Fruit fly (Drosophila melanogaster) whole organism, embryonic: ENCODE results near the gene CG4650.

Source experiments
- CG3995 ChIP-seq: fragments of 200-800 bp; sonication (Bioruptor generic); optimal IDR thresholded peaks from 3 replicates; lab custom pipeline; 2016; ENCODE audit warnings: missing biosample characterization, missing genetic modification characterization
- Lpt ChIP-seq: fragments of >200 bp; optimal IDR thresholded peaks from 2 replicates; lab custom pipeline; 2018; ENCODE audit warnings: missing biosample characterization, missing genetic modification characterization
- Med ChIP-seq: fragments of 200-800 bp; sonication (Bioruptor generic); peaks from one replicate; lab custom pipeline; 2016; ENCODE audit warnings: missing biosample characterization, missing genetic modification characterization, mild to moderate bottlenecking, inconsistent platforms, moderate library complexity
- Meics ChIP-seq: fragments of 200-800 bp; sonication (Bioruptor generic); optimal IDR thresholded peaks from 2 replicates; lab custom pipeline; 2017; ENCODE audit warnings: missing biosample characterization, mild to moderate bottlenecking, missing genetic modification characterization
- bowl ChIP-seq: fragments of 200-800 bp; sonication (Bioruptor generic); IDR thresholded peaks from 2 replicates; pipeline ENCODE4 v1.3.6; 2022; ENCODE audit warnings: missing biosample characterization, missing genetic modification characterization

DNA sequence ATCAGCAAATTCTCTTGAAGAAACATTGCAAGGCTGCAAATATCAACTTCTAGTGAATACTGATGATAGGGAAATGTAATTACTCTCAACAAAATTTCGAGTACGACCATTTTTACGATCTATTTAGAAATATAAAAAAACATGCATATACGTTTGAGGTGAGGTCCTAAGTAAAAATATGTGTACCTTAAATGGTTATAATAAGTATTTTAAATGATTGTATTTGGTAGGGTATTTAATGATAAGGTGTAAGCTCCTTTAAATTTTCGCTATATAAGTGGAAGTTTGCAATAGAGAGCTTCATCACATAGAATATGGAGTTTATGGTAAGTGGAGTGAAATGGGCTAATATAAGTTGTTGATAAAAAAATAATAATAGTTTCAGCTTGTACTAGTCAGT lies 30.7 kb downstream of the CG4650 start, which contains the start of gene CG42681:
- TF ChIP-seq bowl (GFP tag; lab: Robert Waterston, UW) (no peak), Lpt (GFP tag; lab: Kevin White, UChicago) (no peak), Meics (no peak), CG3995 (GFP tag; lab: Kevin White, UChicago) (no peak), Med (no peak)
